Fruit fly (Drosophila melanogaster): Measurements from ENCODE around the gene CG14313.

The CG14313 gene

DNA sequence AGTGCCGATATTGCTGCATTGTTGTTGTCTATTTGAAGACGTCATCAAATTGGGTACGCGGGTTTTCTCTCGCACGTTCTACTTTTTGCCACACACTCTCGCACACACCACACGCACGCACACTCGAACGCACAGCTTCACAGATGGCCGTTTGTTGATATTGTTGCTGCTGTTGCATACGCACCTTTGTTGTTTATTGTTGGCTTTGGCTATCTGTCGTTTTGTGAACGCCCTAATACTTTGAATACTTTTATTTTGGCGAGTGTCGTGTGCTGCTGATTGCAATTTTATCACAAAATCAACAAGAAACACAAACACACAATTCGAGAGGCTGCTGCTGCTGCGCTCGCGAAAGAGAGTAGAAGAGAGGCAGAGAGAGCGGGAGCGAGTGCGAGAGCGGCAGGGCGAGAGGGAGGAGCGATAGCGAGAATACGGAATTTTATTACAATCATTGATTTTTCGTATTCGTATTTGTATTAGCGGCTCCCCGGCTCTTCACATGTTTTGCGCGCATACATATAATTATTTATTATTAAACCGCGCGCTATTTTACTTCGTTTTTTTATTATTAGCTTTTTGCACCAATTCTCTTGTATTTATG lies 6.9 kb upstream of the CG14313 start (continued):
- TF ChIP-seq en (GFP tag; optimal IDR thresholded peaks at IDR 0.05) (no peak), Ptx1 (GFP tag; IDR thresholded peaks at IDR 0.05) (no peak), Doc2 (GFP tag; IDR thresholded peaks at IDR 0.05) (no peak), Fer1 (GFP tag; optimal IDR thresholded peaks at IDR 0.05) (peak; percentile 83), Max (GFP tag; optimal IDR thresholded peaks at IDR 0.05) (peak; percentile 4), lbe (GFP tag; optimal IDR thresholded peaks at IDR 0.05) (peak; percentile 73), onecut (GFP tag; IDR thresholded peaks at IDR 0.05) (peak; percentile 94), corto (GFP tag; optimal IDR thresholded peaks at IDR 0.05) (peak; percentile 18), Poxn (GFP tag; IDR thresholded peaks at IDR 0.05) (no peak), CG17328 (GFP tag; IDR thresholded peaks at IDR 0.05) (no peak), phol (tag; optimal IDR thresholded peaks at IDR 0.05) (peak; percentile 12), CG9609 (GFP tag; optimal IDR thresholded peaks at IDR 0.05) (no peak), dimm (GFP tag; IDR thresholded peaks at IDR 0.05) (no peak), gsb (GFP tag; IDR thresholded peaks at IDR 0.05) (no peak), gem (tag; optimal IDR thresholded peaks at IDR 0.05) (peak; percentile 41), CG3726 (GFP tag; IDR thresholded peaks at IDR 0.05) (no peak), CG13424 (tag; optimal IDR thresholded peaks at IDR 0.05) (peak; percentile 48), shn (GFP tag; optimal IDR thresholded peaks at IDR 0.05) (no peak), CG6689 (GFP tag; IDR thresholded peaks at IDR 0.05) (no peak), Usf (GFP tag; optimal IDR thresholded peaks at IDR 0.05) (no peak), Eip74EF (GFP tag; optimal IDR thresholded peaks at IDR 0.05) (peak in 1 of 2 experiments; percentile 48), CG31224 (GFP tag; IDR thresholded peaks at IDR 0.05) (no peak), CG5180 (GFP tag; optimal IDR thresholded peaks at IDR 0.05) (peak; percentile 54), dan (GFP tag; IDR thresholded peaks at IDR 0.05) (no peak), CG3163 (GFP tag; optimal IDR thresholded peaks at IDR 0.05) (peak; percentile 27), ro (GFP tag; IDR thresholded peaks at IDR 0.05) (no peak), CG30020 (tag; optimal IDR thresholded peaks at IDR 0.05) (no peak), Sry-δ (GFP tag; optimal IDR thresholded peaks at IDR 0.05) (no peak), CG12299 (tag; optimal IDR thresholded peaks at IDR 0.05) (peak; percentile 64), CG16779 (GFP tag; IDR thresholded peaks at IDR 0.05) (no peak), fd3F (GFP tag; optimal IDR thresholded peaks at IDR 0.05) (no peak), CG6654 (GFP tag; optimal IDR thresholded peaks at IDR 0.05) (no peak), CG7839 (tag; optimal IDR thresholded peaks at IDR 0.05) (no peak), az2 (GFP tag; optimal IDR thresholded peaks at IDR 0.05) (no peak), ab (GFP tag; optimal IDR thresholded peaks at IDR 0.05) (no peak), Rfx (GFP tag; IDR thresholded peaks at IDR 0.05) (no peak), nerfin-1 (tag; optimal IDR thresholded peaks at IDR 0.05) (peak; percentile 71), Blimp-1 (GFP tag; optimal IDR thresholded peaks at IDR 0.05) (peak; percentile 22), CG4404 (GFP tag; IDR thresholded peaks at IDR 0.05) (no peak), mld (GFP tag; IDR thresholded peaks at IDR 0.05; ENCODE audit: partially characterized antibody) (no peak), Chrac-16 (GFP tag; optimal IDR thresholded peaks at IDR 0.05) (no peak), Awh (GFP tag; IDR thresholded peaks at IDR 0.05) (no peak), Dref (GFP tag; IDR thresholded peaks at IDR 0.05) (no peak), CG6765 (GFP tag; optimal IDR thresholded peaks at IDR 0.05) (peak; percentile 21), ara (GFP tag; IDR thresholded peaks at IDR 0.05) (no peak), jumu (GFP tag; optimal IDR thresholded peaks at IDR 0.05) (peak; percentile 33), D19B (GFP tag; optimal IDR thresholded peaks at IDR 0.05) (no peak), pho (GFP tag; optimal IDR thresholded peaks at IDR 0.05) (peak; percentile 37), Deaf1 (tag; optimal IDR thresholded peaks at IDR 0.05) (no peak), ATbp (GFP tag; optimal IDR thresholded peaks at IDR 0.05) (peak; percentile 81), Ets97D (GFP tag; optimal IDR thresholded peaks at IDR 0.05) (peak; percentile 25)
